Fruit fly (Drosophila melanogaster) whole organism, embryonic: ENCODE measurements around the gene CG15891.

ENCODE experiments used
- CG1024 ChIP-seq: fragments of 200-800 bp; sonication (Bioruptor generic); IDR thresholded peaks from 2 replicates; pipeline ENCODE4 v1.3.6; 2022; ENCODE audit warnings: missing biosample characterization, missing genetic modification characterization
- CG11695 ChIP-seq: fragments of 200-800 bp; sonication (Bioruptor generic); IDR thresholded peaks from 3 replicates; pipeline ENCODE4 v1.3.6; 2022; ENCODE audit warnings: missing biosample characterization, missing genetic modification characterization
- CG12391 ChIP-seq: fragments of 200-800 bp; sonication (Bioruptor generic); optimal IDR thresholded peaks from 3 replicates; lab custom pipeline; 2018; ENCODE audit warnings: missing biosample characterization, mild to moderate bottlenecking, missing genetic modification characterization, moderate library complexity
- CG13624 ChIP-seq: fragments of 200-800 bp; sonication (Bioruptor generic); optimal IDR thresholded peaks from 2 replicates; lab custom pipeline; 2016; ENCODE audit warnings: missing biosample characterization, missing genetic modification characterization
- CG1832 ChIP-seq: fragments of 200-800 bp; sonication (Bioruptor generic); optimal IDR thresholded peaks from 2 replicates; lab custom pipeline; 2017; ENCODE audit warnings: missing biosample characterization, mild to moderate bottlenecking, missing genetic modification characterization, inconsistent platforms
- CG18476 ChIP-seq: fragments of 200-800 bp; sonication (Bioruptor generic); optimal IDR thresholded peaks from 2 replicates; lab custom pipeline; 2016; ENCODE audit warnings: missing biosample characterization, mild to moderate bottlenecking, missing genetic modification characterization
- CG30020 ChIP-seq: fragments of 200-800 bp; optimal IDR thresholded peaks from 2 replicates; lab custom pipeline; 2019; ENCODE audit warnings: missing biosample characterization, mild to moderate bottlenecking, missing genetic modification characterization, moderate library complexity
- CG31388 ChIP-seq: fragments of 200-800 bp; sonication (Bioruptor generic); optimal IDR thresholded peaks from 2 replicates; lab custom pipeline; 2016; ENCODE audit warnings: missing biosample characterization, missing genetic modification characterization
- CG34376 ChIP-seq: fragments of 200-800 bp; sonication (Bioruptor generic); optimal IDR thresholded peaks from 2 replicates; lab custom pipeline; 2018; ENCODE audit warnings: missing biosample characterization, mild to moderate bottlenecking, missing genetic modification characterization
- CG4820 ChIP-seq: fragments of 200-800 bp; sonication (Bioruptor generic); optimal IDR thresholded peaks from 3 replicates; lab custom pipeline; 2016; ENCODE audit warnings: missing biosample characterization, missing genetic modification characterization
- CG5953 ChIP-seq: fragments of 200-800 bp; sonication (Bioruptor generic); IDR thresholded peaks from 2 replicates; pipeline ENCODE4 v1.3.6; 2022; ENCODE audit warnings: missing biosample characterization, missing genetic modification characterization
- CG8388 ChIP-seq: fragments of 200-800 bp; sonication (Bioruptor generic); optimal IDR thresholded peaks from 2 replicates; lab custom pipeline; 2019; ENCODE audit warnings: missing biosample characterization, mild to moderate bottlenecking, missing genetic modification characterization, moderate library complexity
- D19B ChIP-seq: fragments of 200-800 bp; sonication (Bioruptor generic); optimal IDR thresholded peaks from 2 replicates; lab custom pipeline; 2017; ENCODE audit warnings: missing biosample characterization, mild to moderate bottlenecking, missing genetic modification characterization
- Deaf1 ChIP-seq: fragments of 200-800 bp; optimal IDR thresholded peaks from 3 replicates; lab custom pipeline; 2019; ENCODE audit warnings: missing biosample characterization, mild to moderate bottlenecking, missing genetic modification characterization, moderate library complexity
- E2f2 ChIP-seq: fragments of 200-800 bp; sonication (Bioruptor generic); IDR thresholded peaks from 2 replicates; pipeline ENCODE4 v1.3.6; 2022; ENCODE audit warnings: missing biosample characterization, missing genetic modification characterization
- HHEX ChIP-seq: fragments of 200-800 bp; sonication (Bioruptor generic); optimal IDR thresholded peaks from 3 replicates; lab custom pipeline; 2017; ENCODE audit warnings: missing biosample characterization, mild to moderate bottlenecking, missing genetic modification characterization, missing genetic modification reagents
- Hr3 ChIP-seq: fragments of 200-800 bp; sonication (Bioruptor generic); optimal IDR thresholded peaks from 3 replicates; lab custom pipeline; 2016; ENCODE audit warnings: missing biosample characterization, missing genetic modification characterization
- Med ChIP-seq: fragments of 200-800 bp; sonication (Bioruptor generic); peaks from one replicate; lab custom pipeline; 2016; ENCODE audit warnings: missing biosample characterization, missing genetic modification characterization, mild to moderate bottlenecking, inconsistent platforms, moderate library complexity
- Pdp1 ChIP-seq, 2 experiments: fragments of 200-800 bp; sonication (Bioruptor generic); optimal IDR thresholded peaks; 3 replicates each; lab custom pipeline; 2016; ENCODE audit warnings: missing biosample characterization in 2 of 2, missing genetic modification characterization in 2 of 2, mild to moderate bottlenecking in 1 of 2, moderate library complexity in 1 of 2
- Ssrp ChIP-seq: fragments of 200-800 bp; sonication (Bioruptor generic); optimal IDR thresholded peaks from 2 replicates; lab custom pipeline; 2018; ENCODE audit warnings: missing biosample characterization, mild to moderate bottlenecking, missing genetic modification characterization, moderate library complexity
- abd-A ChIP-seq: fragments of 200-800 bp; sonication (Bioruptor generic); optimal IDR thresholded peaks from 3 replicates; lab custom pipeline; 2019; ENCODE audit warnings: missing biosample characterization, mild to moderate bottlenecking, missing genetic modification characterization, moderate library complexity
- ap ChIP-seq: fragments of 200-800 bp; sonication (Bioruptor generic); IDR thresholded peaks from 2 replicates; pipeline ENCODE4 v1.3.6; 2022; ENCODE audit warnings: missing biosample characterization, missing genetic modification characterization
- ato ChIP-seq: fragments of 200-800 bp; sonication (Bioruptor generic); IDR thresholded peaks from 2 replicates; pipeline ENCODE4 v1.3.6; 2022; ENCODE audit warnings: missing biosample characterization, missing genetic modification characterization; ENCODE audit not compliant: partially characterized antibody
- ci ChIP-seq: fragments of 200-800 bp; sonication (Bioruptor generic); IDR thresholded peaks from 3 replicates; pipeline ENCODE4 v1.3.6; 2022; ENCODE audit warnings: missing biosample characterization, missing genetic modification characterization
- cwo ChIP-seq: fragments of 200-800 bp; sonication (Bioruptor generic); optimal IDR thresholded peaks from 3 replicates; lab custom pipeline; 2017; ENCODE audit warnings: missing biosample characterization, missing genetic modification characterization, mild to moderate bottlenecking, moderate library complexity, missing genetic modification reagents
- da ChIP-seq: fragments of 200-800 bp; sonication (Bioruptor generic); optimal IDR thresholded peaks from 2 replicates; lab custom pipeline; 2016; ENCODE audit warnings: missing biosample characterization, missing genetic modification characterization
- exex ChIP-seq: fragments of 200-800 bp; sonication (Bioruptor generic); optimal IDR thresholded peaks from 4 replicates; lab custom pipeline; 2018; ENCODE audit warnings: missing biosample characterization, mild to moderate bottlenecking, missing genetic modification characterization, moderate library complexity
- fd102C ChIP-seq: fragments of 200-800 bp; sonication (Bioruptor generic); optimal IDR thresholded peaks from 2 replicates; lab custom pipeline; 2018; ENCODE audit warnings: missing biosample characterization, mild to moderate bottlenecking, missing genetic modification characterization, moderate library complexity
- grn ChIP-seq: fragments of 200-800 bp; sonication (Bioruptor generic); optimal IDR thresholded peaks from 3 replicates; lab custom pipeline; 2017; ENCODE audit warnings: missing biosample characterization, missing genetic modification characterization
- ind ChIP-seq: fragments of 200-800 bp; sonication (Bioruptor generic); optimal IDR thresholded peaks from 3 replicates; lab custom pipeline; 2016; ENCODE audit warnings: missing biosample characterization, missing genetic modification characterization
- inv ChIP-seq: fragments of 200-800 bp; sonication (Bioruptor generic); IDR thresholded peaks from 2 replicates; pipeline ENCODE4 v1.3.6; 2022; ENCODE audit warnings: missing biosample characterization, missing genetic modification characterization; ENCODE audit not compliant: partially characterized antibody
- maf-S ChIP-seq: fragments of 200-800 bp; sonication (Bioruptor generic); optimal IDR thresholded peaks from 2 replicates; lab custom pipeline; 2016; ENCODE audit warnings: missing biosample characterization, missing genetic modification characterization
- mirr ChIP-seq: fragments of 200-800 bp; sonication (Bioruptor generic); optimal IDR thresholded peaks from 3 replicates; lab custom pipeline; 2018; ENCODE audit warnings: missing biosample characterization, mild to moderate bottlenecking, missing genetic modification characterization
- row ChIP-seq: fragments of 200-800 bp; sonication (Bioruptor generic); IDR thresholded peaks from 3 replicates; pipeline ENCODE4 v1.3.6; 2022; ENCODE audit warnings: missing biosample characterization, missing genetic modification characterization
- schlank ChIP-seq: fragments of 200-800 bp; sonication (Bioruptor generic); optimal IDR thresholded peaks from 2 replicates; lab custom pipeline; 2018; ENCODE audit warnings: missing biosample characterization, mild to moderate bottlenecking, missing genetic modification characterization
- slou ChIP-seq: fragments of 200-800 bp; sonication (Bioruptor generic); optimal IDR thresholded peaks from 3 replicates; lab custom pipeline; 2016; ENCODE audit warnings: missing biosample characterization, missing genetic modification characterization
- stc ChIP-seq: fragments of 200-800 bp; sonication (Bioruptor generic); IDR thresholded peaks from 2 replicates; pipeline ENCODE4 v1.3.6; 2022; ENCODE audit warnings: missing biosample characterization, missing genetic modification characterization
- sug ChIP-seq: fragments of 200-800 bp; optimal IDR thresholded peaks from 2 replicates; lab custom pipeline; 2019; ENCODE audit warnings: missing biosample characterization, mild to moderate bottlenecking, missing genetic modification characterization, moderate library complexity
- tio ChIP-seq: fragments of 200-800 bp; sonication (Bioruptor generic); optimal IDR thresholded peaks from 2 replicates; lab custom pipeline; 2017; ENCODE audit warnings: missing biosample characterization, missing genetic modification characterization, inconsistent platforms
- vnd ChIP-seq: fragments of 200-800 bp; sonication (Bioruptor generic); IDR thresholded peaks from 3 replicates; pipeline ENCODE4 v1.3.6; 2022; ENCODE audit warnings: missing biosample characterization, missing genetic modification characterization; ENCODE audit not compliant: partially characterized antibody

The CG15891 gene

DNA sequence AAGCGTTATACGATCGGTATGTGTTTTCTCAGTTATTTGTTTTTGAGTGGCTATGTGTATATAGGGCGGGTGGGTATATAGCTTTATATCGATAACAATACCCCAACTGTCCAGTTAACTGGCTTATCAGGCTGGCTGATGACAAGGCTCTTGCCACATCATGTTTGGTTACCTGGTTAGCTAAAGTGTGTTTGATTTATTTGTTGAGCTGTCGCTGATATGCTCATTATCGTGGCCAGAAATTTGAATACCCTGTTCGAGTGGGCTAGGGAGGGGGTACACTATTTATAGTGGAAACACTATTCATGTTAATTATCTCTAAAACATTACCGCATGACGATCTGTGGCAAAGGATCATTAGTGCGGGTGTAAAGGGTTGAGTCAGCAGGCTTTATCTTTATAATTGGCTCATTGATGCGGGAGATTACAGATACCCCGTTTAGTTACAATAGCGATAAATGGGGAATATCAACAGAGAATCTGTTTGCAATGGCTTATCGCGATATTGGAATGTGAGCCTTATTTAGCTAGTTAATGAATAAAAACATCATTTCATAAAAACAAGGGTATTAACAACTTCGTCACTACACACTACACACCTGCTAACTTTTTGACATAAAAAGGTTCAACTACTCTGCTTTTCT, 42.1 kb downstream of the CG15891 start:
- peak; percentile 87 for TF ChIP-seq D19B
- TF ChIP-seq Deaf1, result no peak
- peak; percentile 87 for TF ChIP-seq exex (tag; lab: Kevin White, UChicago)
- 0 out of 3 replicates have a peak, but pooled peaks have one; percentile 12 for TF ChIP-seq ci (GFP tag; lab: Robert Waterston, UW)
- no peak for TF ChIP-seq E2f2 (GFP tag; lab: Robert Waterston, UW)
- no peak for TF ChIP-seq CG8388 (GFP tag; lab: Kevin White, UChicago)
- TF ChIP-seq CG1832, result no peak
- no peak for TF ChIP-seq HHEX (GFP tag; lab: Kevin White, UChicago)
- TF ChIP-seq CG11695 (GFP tag; lab: Robert Waterston, UW), result no peak
- TF ChIP-seq CG31388, result no peak
- peak; percentile 5 for TF ChIP-seq Med (GFP tag; lab: Kevin White, UChicago)
- no peak for TF ChIP-seq CG12391 (tag; lab: Kevin White, UChicago)
- TF ChIP-seq stc (GFP tag; lab: Robert Waterston, UW), result peak; percentile 8; the same call in 1 of the 2 replicates
- no peak for TF ChIP-seq Pdp1 (GFP tag; optimal IDR thresholded peaks at IDR 0.05; lab: Kevin White, UChicago)
- no peak for TF ChIP-seq fd102C (GFP tag; lab: Kevin White, UChicago)
- TF ChIP-seq CG30020, result no peak
- TF ChIP-seq ato, result no peak
- no peak for TF ChIP-seq Hr3 (GFP tag; lab: Kevin White, UChicago)
- no peak for TF ChIP-seq ind
- peak; percentile 70 for TF ChIP-seq mirr (GFP tag; lab: Kevin White, UChicago)
- no peak for TF ChIP-seq abd-A
- no peak for TF ChIP-seq CG4820
- peak; percentile 52; the same call in 2 of the 3 replicates for TF ChIP-seq row (GFP tag; lab: Robert Waterston, UW)
- no peak for TF ChIP-seq maf-S (GFP tag; lab: Kevin White, UChicago)
- no peak for TF ChIP-seq slou (GFP tag; lab: Kevin White, UChicago)
- no peak for TF ChIP-seq ap
- TF ChIP-seq tio, result no peak
- peak; percentile 6 for TF ChIP-seq schlank
- no peak for TF ChIP-seq CG13624 (GFP tag; lab: Kevin White, UChicago)
- peak; percentile 1 for TF ChIP-seq cwo
- TF ChIP-seq CG1024 (GFP tag; lab: Robert Waterston, UW), result no peak
- no peak for TF ChIP-seq inv (GFP tag; lab: Robert Waterston, UW)
- TF ChIP-seq CG5953 (GFP tag; lab: Robert Waterston, UW), result no peak
- TF ChIP-seq sug (tag; lab: Kevin White, UChicago), result peak; percentile 11
- TF ChIP-seq da, result no peak
- TF ChIP-seq CG34376, result peak; percentile 60
- TF ChIP-seq CG18476 (GFP tag; lab: Kevin White, UChicago), result no peak
- TF ChIP-seq Ssrp (tag; lab: Kevin White, UChicago), result no peak
- 0 out of 3 replicates have a peak, but pooled peaks have one; percentile 15 for TF ChIP-seq vnd (GFP tag; lab: Robert Waterston, UW)
- TF ChIP-seq grn (GFP tag; lab: Kevin White, UChicago), result peak; percentile 39
- TF ChIP-seq, all 482 proteins: peak for 13
